Worm (Caenorhabditis elegans) whole organism, L1 larva: Measurements from ENCODE around the gene lgc-39.

Experiments
- C04F5.9 ChIP-seq: sonication (generic microtip); optimal IDR thresholded peaks from 2 replicates; lab custom pipeline; 2016; ENCODE audit warnings: missing genetic modification characterization, missing compliant biosample characterization
- ceh-82 ChIP-seq, 3 experiments: fragments of 150-350 bp in 1 of 3; sonication (generic microtip) in 2 of 3; optimal IDR thresholded peaks; 2 replicates each; lab custom pipeline; 2014 to 2017; ENCODE audit warnings: missing biosample characterization in 3 of 3, missing genetic modification characterization in 3 of 3
- egl-27 ChIP-seq, 2 experiments: fragments of 150-350 bp in 1 of 2; sonication (generic microtip); optimal IDR thresholded peaks; 3 replicates each; lab custom pipeline; 2017 to 2018; ENCODE audit warnings: missing biosample characterization in 2 of 2, missing genetic modification characterization in 2 of 2, missing genetic modification reagents in 2 of 2
- hlh-17 ChIP-seq: fragments of 200-800 bp; sonication (Bioruptor generic); optimal IDR thresholded peaks from 2 replicates; lab custom pipeline; 2018; ENCODE audit warnings: missing genetic modification characterization, mild to moderate bottlenecking, missing compliant biosample characterization, moderate library complexity, borderline replicate concordance
- irx-1 ChIP-seq: sonication (generic microtip); optimal IDR thresholded peaks from 2 replicates; lab custom pipeline; 2016; ENCODE audit warnings: missing genetic modification characterization, missing compliant biosample characterization
- lin-35 ChIP-seq, 2 experiments: fragments of 150-350 bp; optimal IDR thresholded peaks; 2 replicates each; lab custom pipeline; 2014; ENCODE audit warnings: missing biosample characterization in 2 of 2, missing genetic modification characterization in 2 of 2, missing genetic modification reagents in 2 of 2
- lin-39 ChIP-seq: fragments of 150-350 bp; optimal IDR thresholded peaks from 2 replicates; lab custom pipeline; 2014; ENCODE audit warnings: missing biosample characterization, missing genetic modification reagents, missing genetic modification characterization
- nhr-237 ChIP-seq: fragments of 150-350 bp; optimal IDR thresholded peaks from 2 replicates; lab custom pipeline; 2014; ENCODE audit warnings: missing biosample characterization, missing genetic modification characterization
- nhr-47 ChIP-seq: sonication (generic microtip); optimal IDR thresholded peaks from 2 replicates; lab custom pipeline; 2016; ENCODE audit warnings: mild to moderate bottlenecking, missing genetic modification characterization, moderate library complexity, missing compliant biosample characterization
- snpc-4 ChIP-seq: fragments of 150-350 bp; optimal IDR thresholded peaks from 2 replicates; lab custom pipeline; 2014; ENCODE audit warnings: missing biosample characterization, missing genetic modification characterization
- tbx-2 ChIP-seq: sonication (generic microtip); optimal IDR thresholded peaks from 2 replicates; lab custom pipeline; 2016; ENCODE audit warnings: missing genetic modification characterization, missing compliant biosample characterization
- unc-130 ChIP-seq: fragments of 150-350 bp; optimal IDR thresholded peaks from 2 replicates; lab custom pipeline; 2017; ENCODE audit warnings: missing biosample characterization, missing genetic modification characterization, inconsistent platforms
- unc-98 ChIP-seq: fragments of 200-800 bp; sonication (Bioruptor generic); IDR thresholded peaks from 2 replicates; pipeline ENCODE4 v1.3.6; 2022; ENCODE audit warnings: missing genetic modification characterization, missing compliant biosample characterization
- zag-1 ChIP-seq: fragments of 150-350 bp; optimal IDR thresholded peaks from 2 replicates; lab custom pipeline; 2014; ENCODE audit warnings: missing biosample characterization, missing genetic modification characterization

DNA sequence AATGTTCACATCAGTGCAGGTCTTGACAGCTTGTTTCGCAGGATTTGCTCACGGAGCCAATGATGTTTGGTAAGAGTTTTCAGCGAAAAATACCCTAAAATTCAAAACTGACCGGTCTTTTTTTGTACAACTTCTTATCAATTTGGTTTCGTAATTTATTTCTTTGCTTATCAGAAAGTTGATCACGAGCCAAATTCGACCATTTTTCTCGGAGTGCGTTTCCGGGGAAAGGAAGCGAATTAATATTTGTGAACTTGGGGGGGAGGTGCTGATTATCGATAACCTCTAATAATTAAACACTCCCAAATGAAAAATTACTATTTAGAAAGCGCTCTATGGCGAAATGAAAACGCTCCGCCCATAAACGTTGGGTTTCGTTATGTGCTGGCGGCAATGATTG lies 11.3 kb downstream of the lgc-39 start:
- no peak for TF ChIP-seq tbx-2 (tag; lab: Kevin White, UChicago)
- TF ChIP-seq unc-98 (GFP tag; lab: Robert Waterston, UW), result no peak
- no peak for TF ChIP-seq snpc-4
- TF ChIP-seq ceh-82 (tag; optimal IDR thresholded peaks at IDR 0.05; lab: Kevin White, UChicago), result no peak
- TF ChIP-seq egl-27 (tag; optimal IDR thresholded peaks at IDR 0.05; lab: Kevin White, UChicago), result no peak
- TF ChIP-seq zag-1, result no peak
- TF ChIP-seq irx-1 (tag; lab: Kevin White, UChicago), result no peak
- no peak for TF ChIP-seq nhr-47 (tag; lab: Kevin White, UChicago)
- no peak for TF ChIP-seq nhr-237
- no peak for TF ChIP-seq unc-130 (tag; lab: Kevin White, UChicago)
- TF ChIP-seq lin-39 (tag; lab: Kevin White, UChicago), result no peak
- TF ChIP-seq C04F5.9 (tag; lab: Kevin White, UChicago), result no peak
- TF ChIP-seq lin-35 (GFP tag; optimal IDR thresholded peaks at IDR 0.05; lab: Kevin White, UChicago), result no peak
- no peak for TF ChIP-seq hlh-17
